Worm (Caenorhabditis elegans) whole organism, mixed stage, embryonic: ENCODE data around the gene F54B11.10.

Experiments
- nhr-28 ChIP-seq: fragments of 150-350 bp; optimal IDR thresholded peaks from 2 replicates; lab custom pipeline; 2014; ENCODE audit warnings: missing biosample characterization, missing genetic modification characterization
- unc-62 ChIP-seq: fragments of 150-350 bp; optimal IDR thresholded peaks from 2 replicates; lab custom pipeline; 2014; ENCODE audit warnings: missing biosample characterization, missing genetic modification reagents, missing genetic modification characterization
- ztf-11 ChIP-seq: fragments of 150-350 bp; optimal IDR thresholded peaks from 2 replicates; lab custom pipeline; 2014; ENCODE audit warnings: missing biosample characterization, missing genetic modification characterization

DNA sequence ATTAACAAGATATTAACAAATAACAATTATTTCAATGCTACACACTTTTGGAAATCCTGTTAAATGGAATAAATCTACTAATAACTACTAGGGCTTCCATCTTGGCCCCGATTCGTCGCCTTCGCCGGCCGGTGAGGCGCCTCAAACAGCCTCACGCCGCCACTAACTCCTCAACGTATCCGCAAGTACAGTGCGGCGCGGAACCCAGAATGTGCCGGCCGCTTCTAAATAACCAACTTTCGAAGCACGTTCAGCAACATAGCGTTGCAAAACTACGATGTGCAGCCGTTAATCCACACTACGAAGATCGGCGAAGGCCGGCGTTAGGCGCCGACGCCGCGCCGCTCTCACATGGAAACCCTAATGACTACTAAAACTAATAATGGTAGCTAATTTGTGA is 23.9 kb downstream of the F54B11.10 start:
- TF ChIP-seq ztf-11 (no peak), nhr-28 (tag; lab: Kevin White, UChicago) (no peak), unc-62 (GFP tag; lab: Kevin White, UChicago) (no peak)
